Fruit fly (Drosophila melanogaster): ENCODE results near the gene Vml.

Vml gene

DNA sequence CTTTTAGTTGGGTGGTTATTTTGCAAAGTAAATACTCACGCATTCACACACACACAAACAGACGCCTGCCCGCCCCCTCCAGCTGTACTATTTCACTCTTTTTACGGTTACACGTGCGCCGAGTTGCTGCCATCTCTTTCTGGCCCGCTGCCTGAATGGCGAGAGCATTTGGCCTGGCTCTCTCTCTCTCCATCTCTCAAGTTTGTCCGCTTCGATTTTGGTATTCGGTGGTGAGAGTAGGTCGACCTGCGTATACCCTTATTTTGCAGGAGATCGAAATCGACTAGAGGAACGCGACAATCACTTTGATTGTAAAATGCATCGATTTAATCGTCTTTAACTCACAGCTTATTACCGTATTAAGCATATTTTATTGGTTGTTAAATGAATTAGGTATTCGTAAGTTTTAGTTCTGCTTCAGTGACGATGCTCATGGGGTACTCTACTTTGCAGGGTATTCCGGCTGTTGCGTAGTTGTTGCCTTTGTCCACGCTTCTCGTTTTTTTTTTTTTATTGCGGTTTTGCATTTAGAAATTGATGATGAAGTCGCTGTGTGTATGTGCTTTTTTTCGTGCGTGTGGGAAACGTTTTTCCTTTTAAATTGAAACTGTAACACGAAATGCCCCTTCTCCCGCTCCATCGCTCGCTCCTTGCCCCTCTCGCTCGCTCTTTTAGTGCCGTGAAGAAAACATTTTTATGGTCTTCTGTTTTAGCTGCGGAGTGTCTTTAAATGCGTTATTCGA is 28.3 kb downstream of the Vml start (continued):
- TF ChIP-seq CG7839 (tag; optimal IDR thresholded peaks at IDR 0.05), result peak; percentile 92
- TF ChIP-seq Vsx1 (GFP tag; optimal IDR thresholded peaks at IDR 0.05), result peak; percentile 76
- TF ChIP-seq CG8281 (tag; optimal IDR thresholded peaks at IDR 0.05), result peak; percentile 67
- peak; percentile 51 for TF ChIP-seq ac (GFP tag; optimal IDR thresholded peaks at IDR 0.05)
- peak; percentile 44 for TF ChIP-seq MTF-1 (GFP tag; optimal IDR thresholded peaks at IDR 0.05; ENCODE audit: borderline replicate concordance)
- peak; percentile 55; the same call in 1 of the 2 replicates for TF ChIP-seq CG1024 (GFP tag; IDR thresholded peaks at IDR 0.05)
- TF ChIP-seq mam (GFP tag; optimal IDR thresholded peaks at IDR 0.05), result peak; percentile 86
- peak; percentile 56 for TF ChIP-seq twi (tag; optimal IDR thresholded peaks at IDR 0.05)
- TF ChIP-seq yki (optimal IDR thresholded peaks at IDR 0.05), result peak; percentile 67
- peak; percentile 71 for TF ChIP-seq cg (GFP tag; optimal IDR thresholded peaks at IDR 0.05)
- TF ChIP-seq Fer1 (GFP tag; optimal IDR thresholded peaks at IDR 0.05), result peak; percentile 93
- peak; percentile 1 for TF ChIP-seq CG15073 (GFP tag; optimal IDR thresholded peaks at IDR 0.05)
- peak; percentile 72 for TF ChIP-seq Camta (GFP tag; optimal IDR thresholded peaks at IDR 0.05)
- peak; percentile 89 for TF ChIP-seq CG10147 (GFP tag; optimal IDR thresholded peaks at IDR 0.05)
- TF ChIP-seq Kr (GFP tag; optimal IDR thresholded peaks at IDR 0.05), result peak; percentile 76
- TF ChIP-seq dpn (GFP tag; optimal IDR thresholded peaks at IDR 0.05), result peak; percentile 88 to 91
- TF ChIP-seq CG10565 (GFP tag; optimal IDR thresholded peaks at IDR 0.05), result peak; percentile 55
- TF ChIP-seq Nf-YB (GFP tag; optimal IDR thresholded peaks at IDR 0.05), result peak; percentile 68
- peak; percentile 47 for TF ChIP-seq hkb (optimal IDR thresholded peaks at IDR 0.05)
- peak; percentile 89 for TF ChIP-seq hkb (GFP tag; IDR thresholded peaks at IDR 0.05)
- peak; percentile 74; the same call in 2 of the 3 replicates for TF ChIP-seq CG2889 (GFP tag; IDR thresholded peaks at IDR 0.05)
- peak; percentile 80 for TF ChIP-seq CG12744 (GFP tag; optimal IDR thresholded peaks at IDR 0.05)
- TF ChIP-seq hb (GFP tag; IDR thresholded peaks at IDR 0.05; ENCODE audit: partially characterized antibody), result no peak
- peak; percentile 94 for TF ChIP-seq CG1603 (tag; optimal IDR thresholded peaks at IDR 0.05)
- TF ChIP-seq luna (GFP tag; optimal IDR thresholded peaks at IDR 0.05), result peak; percentile 53
- peak; percentile 75 for TF ChIP-seq CG15011 (GFP tag; optimal IDR thresholded peaks at IDR 0.05)
- TF ChIP-seq lov (optimal IDR thresholded peaks at IDR 0.05), result no peak
- no peak for TF ChIP-seq lov (GFP tag; IDR thresholded peaks at IDR 0.05)
- TF ChIP-seq CG11456 (GFP tag; IDR thresholded peaks at IDR 0.05), result peak; percentile 63; the same call in 2 of the 3 replicates
- peak; percentile 92 for TF ChIP-seq pb (GFP tag; optimal IDR thresholded peaks at IDR 0.05)
- TF ChIP-seq repo (GFP tag; optimal IDR thresholded peaks at IDR 0.05), result peak; percentile 70
- TF ChIP-seq CG1233 (GFP tag; optimal IDR thresholded peaks at IDR 0.05), result peak; percentile 88
- TF ChIP-seq Sox102F (GFP tag; optimal IDR thresholded peaks at IDR 0.05), result peak; percentile 86
- TF ChIP-seq CG1792 (GFP tag; optimal IDR thresholded peaks at IDR 0.05), result peak; percentile 90
- peak in 1 of 3 experiments; percentile 93 for TF ChIP-seq Stat92E (GFP tag; optimal IDR thresholded peaks at IDR 0.05)
- TF ChIP-seq HmgD (GFP tag; optimal IDR thresholded peaks at IDR 0.05), result peak; percentile 84
- TF ChIP-seq Oli (tag; optimal IDR thresholded peaks at IDR 0.05), result peak; percentile 90
- peak; percentile 77; the same call in 3 of the 4 replicates for TF ChIP-seq chinmo (GFP tag; IDR thresholded peaks at IDR 0.05; ENCODE audit: partially characterized antibody)
- TF ChIP-seq schlank (tag; optimal IDR thresholded peaks at IDR 0.05), result peak; percentile 78
- peak; percentile 44; the same call in 1 of the 2 replicates for TF ChIP-seq NFAT (GFP tag; IDR thresholded peaks at IDR 0.05)
- peak; percentile 80 for TF ChIP-seq CG5245 (GFP tag; optimal IDR thresholded peaks at IDR 0.05)
- TF ChIP-seq CG12155 (GFP tag; optimal IDR thresholded peaks at IDR 0.05), result peak; percentile 79
- TF ChIP-seq Myb (GFP tag; optimal IDR thresholded peaks at IDR 0.05), result peak; percentile 84
- peak; percentile 81 for TF ChIP-seq CG4854 (GFP tag; optimal IDR thresholded peaks at IDR 0.05)
- TF ChIP-seq CG6791 (GFP tag; IDR thresholded peaks at IDR 0.05; ENCODE audit: partially characterized antibody), result no peak
- no peak for TF ChIP-seq amos (GFP tag; IDR thresholded peaks at IDR 0.05; ENCODE audit: partially characterized antibody)
- TF ChIP-seq tap (tag; optimal IDR thresholded peaks at IDR 0.05), result peak; percentile 84
- peak; percentile 35 for TF ChIP-seq CG8359 (GFP tag; optimal IDR thresholded peaks at IDR 0.05; ENCODE audit: borderline replicate concordance)
- TF ChIP-seq stc (GFP tag; IDR thresholded peaks at IDR 0.05), result peak; percentile 82

Data from whole organism, embryonic.